Fruit fly (Drosophila melanogaster) whole organism: ENCODE measurements around the gene CG15643.

Experiments used
- CG8478 ChIP-seq: fragments of >200 bp; optimal IDR thresholded peaks from 2 replicates; lab custom pipeline; 2018; ENCODE audit warnings: inconsistent platforms
- Dll ChIP-seq: fragments of >200 bp; optimal IDR thresholded peaks from 2 replicates; lab custom pipeline; 2017
- EcR ChIP-seq, 2 experiments: fragments of >200 bp; optimal IDR thresholded peaks; 2 replicates each; lab custom pipeline; 2017; ENCODE audit warnings: missing biosample characterization in 2 of 2, missing genetic modification characterization in 2 of 2, missing genetic modification reagents in 2 of 2
- pan ChIP-seq: fragments of >200 bp; optimal IDR thresholded peaks from 2 replicates; lab custom pipeline; 2017
- psq ChIP-seq: fragments of >200 bp; optimal IDR thresholded peaks from 2 replicates; lab custom pipeline; 2017
- usp ChIP-seq: fragments of >200 bp; optimal IDR thresholded peaks from 2 replicates; lab custom pipeline; 2017; ENCODE audit warnings: missing biosample characterization, missing genetic modification characterization, mixed read lengths

Gene CG15643

DNA sequence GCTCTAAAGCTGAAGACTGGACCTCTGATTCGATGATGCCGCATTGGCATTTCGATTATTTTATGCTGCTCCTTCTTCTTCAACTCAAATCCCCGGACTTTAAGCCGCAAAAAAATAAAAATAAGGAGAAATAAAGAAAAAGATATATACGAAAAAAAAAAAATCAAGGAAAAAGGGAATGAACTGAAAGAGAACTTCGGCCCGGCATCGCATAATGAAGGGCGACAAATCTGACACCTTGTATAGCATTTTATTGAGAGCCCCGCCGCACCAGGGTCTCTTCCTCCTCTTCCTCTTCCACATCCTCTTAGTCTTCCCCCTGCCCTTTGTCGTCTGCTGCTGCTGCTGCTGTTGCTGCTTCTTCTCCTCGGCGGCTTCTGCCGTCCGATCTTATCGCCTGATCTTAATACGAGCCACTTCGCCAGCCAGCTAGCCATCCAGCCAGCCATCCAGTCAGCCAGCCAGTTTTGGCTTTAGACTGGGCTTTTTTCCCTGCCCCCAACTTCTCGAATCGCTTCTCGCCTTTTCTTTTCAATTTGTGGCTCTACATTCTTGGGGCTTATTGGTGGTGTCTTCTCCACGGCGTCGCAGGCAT is 36.9 kb upstream of the CG15643 start:
- TF ChIP-seq EcR (GFP tag; optimal IDR thresholded peaks at IDR 0.05; lab: Kevin White, UChicago) (no peak), usp (GFP tag; lab: Kevin White, UChicago) (no peak), Dll (lab: Kevin White, UChicago) (no peak), pan (lab: Kevin White, UChicago) (no peak), CG8478 (lab: Kevin White, UChicago) (no peak), psq (lab: Kevin White, UChicago) (no peak)

dm6 chrX:15602438-15602837 is 30.5 kb upstream of the CG15643 start:
- no peak for TF ChIP-seq usp (GFP tag; lab: Kevin White, UChicago)
- TF ChIP-seq CG8478 (lab: Kevin White, UChicago), result no peak

dm6 chrX:15601285-15601684 is 29.3 kb upstream of the CG15643 start:
- TF ChIP-seq psq (lab: Kevin White, UChicago), result no peak
- no peak for TF ChIP-seq usp (GFP tag; lab: Kevin White, UChicago)

DNA sequence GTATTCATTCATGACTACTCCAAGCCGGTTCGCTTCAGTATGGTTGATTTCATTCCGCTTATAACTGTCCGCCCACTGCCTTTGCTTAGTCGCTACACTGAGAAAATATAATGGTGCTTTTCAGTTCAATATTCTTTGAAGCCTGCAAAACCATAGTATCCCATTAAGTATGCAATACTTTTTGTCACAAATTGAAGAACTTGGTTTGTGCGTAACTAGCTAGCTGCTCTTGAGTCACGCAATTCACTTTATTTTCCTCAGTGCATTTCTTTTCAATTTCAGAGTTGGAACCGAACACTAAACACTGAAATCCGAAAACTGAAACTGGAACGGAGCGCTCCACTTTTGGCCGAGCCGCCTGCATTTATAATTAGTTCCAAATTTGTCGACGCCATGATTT is 27.7 kb upstream of the CG15643 start:
- TF ChIP-seq EcR (GFP tag; optimal IDR thresholded peaks at IDR 0.05; lab: Kevin White, UChicago), result no peak
- TF ChIP-seq psq (lab: Kevin White, UChicago), result no peak
- no peak for TF ChIP-seq pan (lab: Kevin White, UChicago)
- TF ChIP-seq usp (GFP tag; lab: Kevin White, UChicago), result no peak
- TF ChIP-seq CG8478 (lab: Kevin White, UChicago), result no peak
- TF ChIP-seq Dll (lab: Kevin White, UChicago), result no peak

DNA sequence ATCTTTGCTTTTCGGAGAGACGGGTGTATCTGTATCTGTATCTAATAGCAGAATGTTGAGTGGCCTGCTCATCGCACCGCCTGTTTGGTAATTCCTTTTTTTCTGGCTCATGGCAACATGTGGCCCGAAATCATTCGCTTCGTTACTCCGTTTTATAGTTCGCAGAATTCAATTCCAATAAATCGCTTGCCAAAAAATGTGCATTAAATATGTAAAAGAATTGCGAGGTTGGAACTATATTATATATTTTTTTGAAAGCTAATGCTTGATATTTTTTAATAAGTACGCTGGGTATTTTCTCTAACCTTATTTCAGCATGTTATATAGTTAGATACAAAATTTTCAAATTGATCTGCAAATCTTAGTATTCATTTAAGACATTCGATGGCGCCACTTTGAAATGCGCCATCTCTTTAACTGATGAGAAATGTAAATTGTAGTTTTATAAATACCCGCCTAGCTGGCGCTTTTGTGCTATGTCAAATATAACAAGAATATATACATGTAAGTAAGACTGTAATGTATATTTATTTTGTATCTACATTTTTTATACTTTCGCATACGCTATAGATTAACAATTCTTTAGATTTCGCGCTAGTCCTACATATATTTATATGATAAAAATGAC is 22.4 kb upstream of the CG15643 start:
- no peak for TF ChIP-seq Dll (lab: Kevin White, UChicago)
- TF ChIP-seq pan (lab: Kevin White, UChicago), result no peak
- TF ChIP-seq usp (GFP tag; lab: Kevin White, UChicago), result no peak
- no peak for TF ChIP-seq EcR (GFP tag; optimal IDR thresholded peaks at IDR 0.05; lab: Kevin White, UChicago)
- TF ChIP-seq psq (lab: Kevin White, UChicago), result no peak
- no peak for TF ChIP-seq CG8478 (lab: Kevin White, UChicago)

dm6 chrX:15593477-15594229 is 21.7 kb upstream of the CG15643 start, which contains the start of gene Chsy:
TSS of gene Chsy (minus strand) at chrX:15593534.
- TF ChIP-seq pan (lab: Kevin White, UChicago) (no peak), CG8478 (lab: Kevin White, UChicago) (no peak), psq (lab: Kevin White, UChicago) (no peak), Dll (lab: Kevin White, UChicago) (no peak), EcR (GFP tag; optimal IDR thresholded peaks at IDR 0.05; lab: Kevin White, UChicago) (no peak), usp (GFP tag; lab: Kevin White, UChicago) (no peak)

DNA sequence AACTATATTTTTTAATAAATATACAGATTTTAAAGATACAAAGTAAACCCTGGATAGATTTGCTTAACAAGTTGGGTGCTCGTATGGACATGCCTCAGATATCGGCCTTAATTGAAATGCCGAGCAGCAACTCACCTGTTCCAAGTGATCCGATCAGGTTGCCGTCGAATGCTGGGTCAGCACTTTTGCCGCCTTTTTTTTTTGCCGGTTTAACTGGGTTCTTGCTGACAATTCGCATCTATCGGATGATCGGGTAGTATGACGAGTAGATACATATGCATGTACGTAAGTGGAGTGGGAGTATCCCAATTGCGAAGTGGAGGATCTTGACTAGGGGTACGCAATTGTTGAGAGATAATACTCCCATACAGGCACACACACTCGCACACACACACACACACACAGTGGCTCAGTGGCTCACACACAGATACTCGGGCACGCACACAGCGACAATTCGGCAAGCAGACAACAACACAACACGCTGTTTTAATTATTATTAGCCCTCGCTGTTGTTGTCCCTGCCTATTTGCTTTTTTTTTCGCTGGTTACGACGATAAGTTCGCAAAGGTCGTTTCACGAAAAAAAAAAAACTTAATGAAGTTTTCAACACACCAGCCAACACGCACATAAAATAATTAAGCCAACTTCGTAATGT is 21.0 kb upstream of the CG15643 start:
- peak; percentile 31 for TF ChIP-seq Dll (lab: Kevin White, UChicago)
- TF ChIP-seq psq (lab: Kevin White, UChicago), result no peak

DNA sequence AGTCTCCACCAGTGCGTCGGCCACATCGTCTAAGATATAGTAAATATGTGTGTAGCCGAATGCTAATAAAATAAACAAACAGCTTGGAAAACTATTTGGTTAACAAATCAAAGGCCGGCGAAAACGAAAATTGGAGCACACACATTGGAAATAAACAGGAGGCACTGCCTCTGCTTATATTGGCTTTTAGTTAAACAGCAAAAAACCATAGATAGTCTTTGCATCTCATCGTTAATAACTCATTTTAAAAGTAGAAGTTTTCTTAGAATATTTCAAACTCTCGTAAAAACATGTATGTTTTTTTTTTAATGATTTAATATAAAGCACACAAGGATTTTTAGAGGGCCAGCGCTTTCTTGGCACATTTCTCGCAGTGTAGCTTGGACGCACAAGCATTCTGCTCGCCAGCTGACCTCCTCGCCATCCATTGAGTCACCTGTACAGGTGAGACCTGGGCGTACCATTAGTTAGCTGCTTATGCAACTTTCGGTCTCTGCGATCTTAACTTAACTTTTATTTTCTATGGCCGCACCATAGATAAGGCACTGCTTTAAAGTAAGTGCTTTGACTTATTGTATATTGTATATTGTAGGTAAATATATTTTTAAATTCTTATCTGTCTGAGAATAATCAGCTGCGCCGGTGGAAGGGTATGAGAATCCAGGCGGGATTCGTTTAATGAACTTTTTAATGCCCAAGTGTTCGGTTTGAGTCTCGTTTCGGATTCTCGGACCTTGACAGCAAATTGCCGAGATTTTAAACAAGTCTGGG is 20.0 kb upstream of the CG15643 start:
- no peak for TF ChIP-seq CG8478 (lab: Kevin White, UChicago)
- TF ChIP-seq psq (lab: Kevin White, UChicago), result no peak
- TF ChIP-seq Dll (lab: Kevin White, UChicago), result no peak
- no peak for TF ChIP-seq usp (GFP tag; lab: Kevin White, UChicago)
- TF ChIP-seq EcR (GFP tag; optimal IDR thresholded peaks at IDR 0.05; lab: Kevin White, UChicago), result no peak

dm6 chrX:15587433-15587832 is 15.5 kb upstream of the CG15643 start, which contains the start of gene Alp11:
TSS of gene Alp11 (plus strand) at chrX:15587733.
- TF ChIP-seq EcR (GFP tag; optimal IDR thresholded peaks at IDR 0.05; lab: Kevin White, UChicago), result no peak
- no peak for TF ChIP-seq usp (GFP tag; lab: Kevin White, UChicago)
- TF ChIP-seq Dll (lab: Kevin White, UChicago), result no peak
- no peak for TF ChIP-seq psq (lab: Kevin White, UChicago)
- TF ChIP-seq CG8478 (lab: Kevin White, UChicago), result no peak
- no peak for TF ChIP-seq pan (lab: Kevin White, UChicago)

- TF ChIP-seq pan (lab: Kevin White, UChicago) (no peak), usp (GFP tag; lab: Kevin White, UChicago) (no peak), EcR (GFP tag; optimal IDR thresholded peaks at IDR 0.05; lab: Kevin White, UChicago) (no peak), psq (lab: Kevin White, UChicago) (no peak), Dll (lab: Kevin White, UChicago) (no peak), CG8478 (lab: Kevin White, UChicago) (no peak)
Observed at dm6 chrX:15583842-15584441, 12.0 kb upstream of the CG15643 start.
